Fruit fly (Drosophila melanogaster) whole organism, adult: ENCODE measurements around the gene mbo.
A peak's percentile ranks its signal among the peaks of the same experiment; 100 is the strongest.

Experiments
- CG11617 ChIP-seq: fragments of 200-800 bp; sonication (Bioruptor generic); optimal IDR thresholded peaks from 2 replicates; lab custom pipeline; 2017; ENCODE audit warnings: mild to moderate bottlenecking, missing biosample characterization, missing genetic modification reagents, missing genetic modification characterization
- CG12768 ChIP-seq: fragments of 200-800 bp; sonication (Bioruptor generic); optimal IDR thresholded peaks from 2 replicates; lab custom pipeline; 2017; ENCODE audit warnings: missing biosample characterization, missing genetic modification characterization, mild to moderate bottlenecking, moderate library complexity, missing genetic modification reagents
- CG14711 ChIP-seq: fragments of 200-800 bp; sonication (Bioruptor generic); optimal IDR thresholded peaks from 2 replicates; lab custom pipeline; 2018; ENCODE audit warnings: missing biosample characterization, mild to moderate bottlenecking, missing genetic modification characterization, moderate library complexity
- CG1620 ChIP-seq: fragments of 200-800 bp; sonication (Bioruptor generic); optimal IDR thresholded peaks from 2 replicates; lab custom pipeline; 2016; ENCODE audit warnings: missing biosample characterization, missing genetic modification characterization
- CG33017 ChIP-seq: fragments of 200-800 bp; sonication (Bioruptor generic); optimal IDR thresholded peaks from 2 replicates; lab custom pipeline; 2018; ENCODE audit warnings: missing biosample characterization, mild to moderate bottlenecking, missing genetic modification characterization, moderate library complexity
- CG5204 ChIP-seq: fragments of 200-800 bp; sonication (Bioruptor generic); optimal IDR thresholded peaks from 2 replicates; lab custom pipeline; 2016; ENCODE audit warnings: missing biosample characterization, missing genetic modification characterization
- CG7045 ChIP-seq: fragments of 200-800 bp; sonication (Bioruptor generic); optimal IDR thresholded peaks from 2 replicates; lab custom pipeline; 2017; ENCODE audit warnings: missing biosample characterization, mild to moderate bottlenecking, missing genetic modification characterization
- CG7101 ChIP-seq: fragments of 200-800 bp; sonication (Bioruptor generic); optimal IDR thresholded peaks from 2 replicates; lab custom pipeline; 2018; ENCODE audit warnings: missing biosample characterization, mild to moderate bottlenecking, missing genetic modification characterization, moderate library complexity
- Clk ChIP-seq: fragments of 200-800 bp; sonication (Bioruptor generic); optimal IDR thresholded peaks from 2 replicates; lab custom pipeline; 2017; ENCODE audit warnings: missing biosample characterization, missing genetic modification characterization
- Crg-1 ChIP-seq: fragments of 200-800 bp; sonication (Bioruptor generic); optimal IDR thresholded peaks from 2 replicates; lab custom pipeline; 2016; ENCODE audit warnings: missing biosample characterization, missing genetic modification characterization
- Hr96 ChIP-seq: fragments of 200-800 bp; sonication (Bioruptor generic); optimal IDR thresholded peaks from 2 replicates; lab custom pipeline; 2016; ENCODE audit warnings: missing biosample characterization, missing genetic modification characterization
- Mnt ChIP-seq: fragments of 200-800 bp; sonication (Bioruptor generic); optimal IDR thresholded peaks from 2 replicates; lab custom pipeline; 2016; ENCODE audit warnings: missing biosample characterization, mild to moderate bottlenecking, missing genetic modification characterization
- bab1 ChIP-seq: fragments of 200-800 bp; sonication (Bioruptor generic); optimal IDR thresholded peaks from 3 replicates; lab custom pipeline; 2019; ENCODE audit warnings: missing biosample characterization, mild to moderate bottlenecking, missing genetic modification characterization, moderate library complexity
- cic ChIP-seq: fragments of 200-800 bp; sonication (Bioruptor generic); optimal IDR thresholded peaks from 2 replicates; lab custom pipeline; 2017; ENCODE audit warnings: missing biosample characterization, mild to moderate bottlenecking, missing genetic modification characterization, moderate library complexity
- cnc ChIP-seq, 2 experiments: fragments of >200 bp; optimal IDR thresholded peaks; 2 replicates each; lab custom pipeline; 2017
- kay ChIP-seq: fragments of 200-800 bp; sonication (Bioruptor generic); peaks from one replicate; lab custom pipeline; 2016; ENCODE audit warnings: missing biosample characterization, missing genetic modification characterization, borderline replicate concordance
- ovo ChIP-seq: fragments of 200-800 bp; sonication (Bioruptor generic); optimal IDR thresholded peaks from 2 replicates; lab custom pipeline; 2016; ENCODE audit warnings: missing biosample characterization, missing genetic modification characterization
- pad ChIP-seq: fragments of 200-800 bp; sonication (Bioruptor generic); optimal IDR thresholded peaks from 3 replicates; lab custom pipeline; 2017; ENCODE audit warnings: missing biosample characterization, missing genetic modification characterization, mild to moderate bottlenecking, moderate library complexity, missing genetic modification reagents
- tj ChIP-seq: fragments of 200-800 bp; sonication (Bioruptor generic); optimal IDR thresholded peaks from 3 replicates; lab custom pipeline; 2017; ENCODE audit warnings: missing biosample characterization, mild to moderate bottlenecking, missing genetic modification characterization, moderate library complexity
- toe ChIP-seq: fragments of 200-800 bp; sonication (Bioruptor generic); optimal IDR thresholded peaks from 2 replicates; lab custom pipeline; 2016; ENCODE audit warnings: missing biosample characterization, missing genetic modification characterization

Gene mbo

DNA sequence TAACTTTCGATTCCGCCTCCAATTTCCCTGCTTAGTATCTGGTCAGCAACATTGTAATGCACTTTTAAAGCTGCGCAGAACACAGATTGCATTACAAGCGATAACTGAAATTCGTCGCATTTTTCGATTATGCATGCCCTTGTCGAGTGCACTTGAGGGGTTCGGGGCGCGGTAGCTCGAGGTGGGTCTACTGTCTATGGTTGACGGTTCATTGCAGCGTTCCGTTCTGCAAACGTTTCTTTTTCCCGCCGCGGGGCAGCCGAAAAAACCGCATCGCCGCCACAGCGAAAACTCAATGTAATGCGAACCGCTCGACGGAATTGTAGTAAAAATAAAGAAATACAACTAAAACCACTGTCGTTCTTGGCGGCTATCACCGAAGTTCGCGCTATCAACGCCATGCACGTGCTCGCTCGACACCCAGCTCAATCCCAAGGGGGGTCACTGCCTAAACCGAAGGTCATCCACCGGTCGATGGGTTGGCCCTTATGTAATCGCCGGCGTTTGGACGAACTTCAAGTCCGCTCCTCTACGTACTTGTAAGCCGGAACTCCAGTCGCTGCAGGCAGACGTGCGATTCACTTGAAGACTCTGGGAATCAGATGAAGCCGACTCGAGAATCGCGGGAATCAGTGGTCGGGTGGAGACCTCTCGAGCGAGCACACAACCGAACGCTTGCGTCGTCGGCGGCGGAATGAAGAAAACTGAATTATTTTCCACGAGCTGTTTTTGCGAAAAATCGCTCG, 10.0 kb upstream of the mbo start, which contains the start of gene kar:
kar (minus strand) TSS at position 696 of the 746 bp plus-strand sequence.
- TF ChIP-seq CG33017 (tag; lab: Kevin White, UChicago) (peak; percentile 15), Mnt (GFP tag; lab: Kevin White, UChicago) (peak; percentile 88), tj (GFP tag; lab: Kevin White, UChicago) (peak; percentile 100), CG7101 (no peak), cic (peak; percentile 3)

DNA sequence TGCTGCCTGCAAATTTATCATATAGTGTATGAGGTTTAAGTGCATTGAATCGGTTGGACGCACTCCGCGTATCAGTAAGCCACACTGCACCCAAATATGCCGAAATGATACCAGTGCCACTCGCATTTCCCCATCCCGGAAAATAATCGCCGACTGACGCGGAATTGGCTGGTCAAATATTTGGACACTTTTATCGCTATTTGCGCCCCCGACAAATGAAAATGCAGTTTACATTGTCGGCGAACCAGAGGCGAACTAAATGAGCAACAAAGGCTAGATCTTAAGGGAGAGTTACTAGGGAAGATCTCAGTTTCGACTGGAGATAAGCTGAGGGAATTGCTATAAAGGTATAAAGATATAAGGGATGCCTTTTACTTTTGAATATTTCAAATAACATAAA, 9.3 kb upstream of the mbo start:
- TF ChIP-seq tj (GFP tag; lab: Kevin White, UChicago) (no peak), CG1620 (GFP tag; lab: Kevin White, UChicago) (no peak), CG5204 (GFP tag; lab: Kevin White, UChicago) (no peak), CG7101 (peak; percentile 41), Mnt (GFP tag; lab: Kevin White, UChicago) (no peak), cnc (optimal IDR thresholded peaks at IDR 0.05; lab: Kevin White, UChicago) (no peak), CG12768 (GFP tag; lab: Kevin White, UChicago) (peak; percentile 54), Crg-1 (GFP tag; lab: Kevin White, UChicago) (peak; percentile 5), CG11617 (GFP tag; lab: Kevin White, UChicago) (no peak), CG7045 (peak; percentile 44), pad (peak; percentile 17), CG14711 (tag; lab: Kevin White, UChicago) (peak; percentile 6), toe (GFP tag; lab: Kevin White, UChicago) (no peak), Clk (GFP tag; lab: Kevin White, UChicago) (no peak), ovo (no peak), CG33017 (tag; lab: Kevin White, UChicago) (peak; percentile 10), Hr96 (GFP tag; lab: Kevin White, UChicago) (no peak), cic (peak; percentile 22), bab1 (GFP tag; lab: Kevin White, UChicago) (no peak), kay (no peak)

dm6 chr3R:12685290-12685689, 6.4 kb upstream of the mbo start:
- TF ChIP-seq tj (GFP tag; lab: Kevin White, UChicago) (no peak), CG33017 (tag; lab: Kevin White, UChicago) (no peak), CG14711 (tag; lab: Kevin White, UChicago) (peak; percentile 15), kay (no peak), Crg-1 (GFP tag; lab: Kevin White, UChicago) (no peak), CG11617 (GFP tag; lab: Kevin White, UChicago) (no peak), cic (no peak), CG7101 (peak; percentile 36), CG1620 (GFP tag; lab: Kevin White, UChicago) (no peak), Hr96 (GFP tag; lab: Kevin White, UChicago) (no peak), CG7045 (peak; percentile 20), Clk (GFP tag; lab: Kevin White, UChicago) (no peak), cnc (optimal IDR thresholded peaks at IDR 0.05; lab: Kevin White, UChicago) (no peak), CG12768 (GFP tag; lab: Kevin White, UChicago) (no peak)

dm6 chr3R:12681275-12681674, 2.4 kb upstream of the mbo start, which contains the start of gene Cyp313a4:
Gene Cyp313a4, minus strand, starts transcription at chr3R:12681375.
- no peak for TF ChIP-seq CG5204 (GFP tag; lab: Kevin White, UChicago)
- no peak for TF ChIP-seq cic
- no peak for TF ChIP-seq toe (GFP tag; lab: Kevin White, UChicago)
- no peak for TF ChIP-seq tj (GFP tag; lab: Kevin White, UChicago)
- TF ChIP-seq cnc (optimal IDR thresholded peaks at IDR 0.05; lab: Kevin White, UChicago), result no peak
- no peak for TF ChIP-seq kay
- no peak for TF ChIP-seq Clk (GFP tag; lab: Kevin White, UChicago)

DNA sequence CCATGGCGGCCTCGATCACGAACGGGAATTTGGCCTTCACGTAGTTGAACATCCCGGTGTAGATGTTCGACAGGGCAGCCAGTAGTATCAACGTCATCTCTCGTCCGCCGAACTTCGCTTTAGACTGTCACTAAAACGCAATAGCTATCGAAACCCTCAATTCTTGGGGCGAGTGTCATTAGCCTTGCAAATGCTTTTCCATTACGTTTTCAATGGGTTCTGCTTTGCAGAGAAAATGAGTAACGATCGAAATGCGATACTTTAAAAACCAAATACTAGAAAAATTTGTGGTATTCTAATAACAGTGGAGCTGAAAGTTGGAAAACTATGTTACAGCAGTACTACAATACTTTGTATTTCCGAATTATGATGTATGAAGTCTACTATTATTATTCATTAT, 2.7 kb downstream of the mbo start, which contains the start of gene CG43630:
CG43630 (minus strand) TSS at position 101 of the 400 bp plus-strand sequence.
- TF ChIP-seq CG14711 (tag; lab: Kevin White, UChicago) (peak; percentile 6), CG33017 (tag; lab: Kevin White, UChicago) (peak; percentile 46), CG7045 (no peak), CG12768 (GFP tag; lab: Kevin White, UChicago) (peak; percentile 64)

DNA sequence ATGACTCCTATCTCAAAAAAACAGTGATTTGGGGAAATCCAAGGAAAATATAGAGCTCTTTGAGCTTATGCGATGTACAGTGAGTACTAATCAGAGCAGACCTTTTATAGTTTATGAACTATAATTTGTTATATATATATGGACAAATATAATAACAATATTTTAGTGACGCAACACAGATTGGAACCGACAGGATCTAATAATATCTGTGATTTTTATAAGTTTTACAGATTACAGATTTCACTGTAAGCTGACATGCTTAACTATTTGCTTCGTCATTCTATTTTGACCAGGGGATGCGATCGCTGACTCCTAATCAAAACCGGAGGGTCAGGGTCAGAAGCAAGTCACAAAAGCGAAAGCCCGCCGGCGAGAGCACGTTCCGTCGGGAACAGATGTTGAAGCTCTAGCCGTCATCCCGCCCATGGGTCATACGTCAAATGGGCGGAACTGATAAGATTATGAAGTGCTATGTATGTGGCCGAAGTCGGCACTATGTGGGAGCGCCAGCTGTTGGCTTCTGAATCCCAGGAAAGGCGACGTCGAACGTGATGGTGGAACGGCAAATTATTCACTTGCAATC, 4.7 kb downstream of the mbo start, which contains the start of gene Gnmt:
Gnmt (plus strand) TSS at position 568 of the 583 bp plus-strand sequence.
- TF ChIP-seq cnc (optimal IDR thresholded peaks at IDR 0.05; lab: Kevin White, UChicago) (peak in 1 of 2 experiments; percentile 75), CG14711 (tag; lab: Kevin White, UChicago) (peak; percentile 49), CG33017 (tag; lab: Kevin White, UChicago) (peak; percentile 80), Crg-1 (GFP tag; lab: Kevin White, UChicago) (no peak), Mnt (GFP tag; lab: Kevin White, UChicago) (peak; percentile 17), bab1 (GFP tag; lab: Kevin White, UChicago) (no peak), CG7101 (peak; percentile 61), cic (peak; percentile 56), CG12768 (GFP tag; lab: Kevin White, UChicago) (peak; percentile 5)
